Worm (Caenorhabditis elegans) whole organism, L1 larva: ENCODE results near the gene srw-68.

Experiments used
- C34B4.2 ChIP-seq: sonication (generic microtip); optimal IDR thresholded peaks from 2 replicates; lab custom pipeline; 2017; ENCODE audit warnings: mild to moderate bottlenecking, missing genetic modification characterization, missing compliant biosample characterization
- alr-1 ChIP-seq: fragments of 200-800 bp; sonication (Bioruptor generic); optimal IDR thresholded peaks from 2 replicates; lab custom pipeline; 2018; ENCODE audit warnings: borderline replicate concordance, mild to moderate bottlenecking, missing genetic modification characterization, missing compliant biosample characterization
- aly-2 ChIP-seq: fragments of 150-350 bp; optimal IDR thresholded peaks from 2 replicates; lab custom pipeline; 2014; ENCODE audit warnings: missing biosample characterization, missing genetic modification characterization
- ama-1 ChIP-seq: fragments of 150-350 bp; optimal IDR thresholded peaks from 2 replicates; lab custom pipeline; 2014
- ceh-63 ChIP-seq: fragments of 200-800 bp; sonication (Bioruptor generic); optimal IDR thresholded peaks from 2 replicates; lab custom pipeline; 2018; ENCODE audit warnings: mild to moderate bottlenecking, missing genetic modification characterization, missing compliant biosample characterization
- ceh-82 ChIP-seq, 3 experiments: fragments of 150-350 bp in 1 of 3; sonication (generic microtip) in 2 of 3; optimal IDR thresholded peaks; 2 replicates each; lab custom pipeline; 2014 to 2017; ENCODE audit warnings: missing biosample characterization in 3 of 3, missing genetic modification characterization in 3 of 3
- ceh-88 ChIP-seq: fragments of 200-800 bp; sonication (Bioruptor generic); IDR thresholded peaks from 2 replicates; pipeline ENCODE4 v1.3.6; 2022; ENCODE audit warnings: missing genetic modification characterization, missing compliant biosample characterization
- ces-1 ChIP-seq: fragments of 150-350 bp; optimal IDR thresholded peaks from 2 replicates; lab custom pipeline; 2014; ENCODE audit warnings: missing biosample characterization, missing genetic modification reagents, missing genetic modification characterization
- efl-3 ChIP-seq: fragments of 200-800 bp; sonication (Bioruptor generic); optimal IDR thresholded peaks from 2 replicates; lab custom pipeline; 2018; ENCODE audit warnings: mild to moderate bottlenecking, missing genetic modification characterization, missing compliant biosample characterization
- egl-27 ChIP-seq, 2 experiments: fragments of 150-350 bp in 1 of 2; sonication (generic microtip); optimal IDR thresholded peaks; 3 replicates each; lab custom pipeline; 2017 to 2018; ENCODE audit warnings: missing biosample characterization in 2 of 2, missing genetic modification characterization in 2 of 2, missing genetic modification reagents in 2 of 2
- ets-5 ChIP-seq: fragments of 200-800 bp; sonication (Bioruptor generic); IDR thresholded peaks from 2 replicates; pipeline ENCODE4 v1.3.6; 2022; ENCODE audit warnings: missing genetic modification characterization, missing compliant biosample characterization
- fkh-10 ChIP-seq: sonication (generic microtip); optimal IDR thresholded peaks from 2 replicates; lab custom pipeline; 2017; ENCODE audit warnings: missing biosample characterization, missing genetic modification reagents, missing genetic modification characterization
- grh-1 ChIP-seq: fragments of 200-800 bp; sonication (Bioruptor generic); IDR thresholded peaks from 2 replicates; pipeline ENCODE4 v1.3.6; 2022; ENCODE audit warnings: missing genetic modification reagents, missing genetic modification characterization, missing compliant biosample characterization
- hlh-17 ChIP-seq: fragments of 200-800 bp; sonication (Bioruptor generic); optimal IDR thresholded peaks from 2 replicates; lab custom pipeline; 2018; ENCODE audit warnings: missing genetic modification characterization, mild to moderate bottlenecking, missing compliant biosample characterization, moderate library complexity, borderline replicate concordance
- hlh-4 ChIP-seq: sonication (generic microtip); optimal IDR thresholded peaks from 2 replicates; lab custom pipeline; 2016; ENCODE audit warnings: mild to moderate bottlenecking, missing genetic modification characterization, missing compliant biosample characterization
- hpl-2 ChIP-seq: fragments of 150-350 bp; optimal IDR thresholded peaks from 2 replicates; lab custom pipeline; 2014; ENCODE audit warnings: missing biosample characterization, missing genetic modification reagents, missing genetic modification characterization
- jun-1 ChIP-seq: fragments of 150-350 bp; optimal IDR thresholded peaks from 2 replicates; lab custom pipeline; 2014; ENCODE audit warnings: missing biosample characterization, missing genetic modification reagents, missing genetic modification characterization
- lin-13 ChIP-seq: fragments of 150-350 bp; optimal IDR thresholded peaks from 2 replicates; lab custom pipeline; 2014; ENCODE audit warnings: missing biosample characterization, missing genetic modification reagents, missing genetic modification characterization
- lin-15B ChIP-seq: fragments of 150-350 bp; sonication (generic microtip); optimal IDR thresholded peaks from 3 replicates; lab custom pipeline; 2014; ENCODE audit warnings: missing biosample characterization, missing genetic modification characterization
- lin-35 ChIP-seq, 2 experiments: fragments of 150-350 bp; optimal IDR thresholded peaks; 2 replicates each; lab custom pipeline; 2014; ENCODE audit warnings: missing biosample characterization in 2 of 2, missing genetic modification characterization in 2 of 2, missing genetic modification reagents in 2 of 2
- lin-39 ChIP-seq: fragments of 150-350 bp; optimal IDR thresholded peaks from 2 replicates; lab custom pipeline; 2014; ENCODE audit warnings: missing biosample characterization, missing genetic modification reagents, missing genetic modification characterization
- lir-3 ChIP-seq: sonication (generic microtip); optimal IDR thresholded peaks from 2 replicates; lab custom pipeline; 2016; ENCODE audit warnings: mild to moderate bottlenecking, missing genetic modification characterization, moderate library complexity, missing compliant biosample characterization; ENCODE audit not compliant: poor library complexity
- lsy-2 ChIP-seq, 2 experiments: fragments of 150-350 bp; optimal IDR thresholded peaks; 2 replicates each; lab custom pipeline; 2014; ENCODE audit warnings: missing biosample characterization in 2 of 2, missing genetic modification characterization in 2 of 2
- mab-9 ChIP-seq: fragments of 200-800 bp; sonication (Bioruptor generic); IDR thresholded peaks from 2 replicates; pipeline ENCODE4 v1.3.6; 2022; ENCODE audit warnings: missing genetic modification reagents, missing genetic modification characterization, missing compliant biosample characterization
- mdl-1 ChIP-seq, 2 experiments: fragments of 150-350 bp; optimal IDR thresholded peaks; 2 replicates each; lab custom pipeline; 2014 to 2017; ENCODE audit warnings: missing biosample characterization in 2 of 2, missing genetic modification characterization in 2 of 2, inconsistent platforms in 1 of 2
- nhr-11 ChIP-seq: fragments of 150-350 bp; optimal IDR thresholded peaks from 2 replicates; lab custom pipeline; 2014; ENCODE audit warnings: missing biosample characterization, missing genetic modification characterization
- nhr-12 ChIP-seq: sonication (generic microtip); optimal IDR thresholded peaks from 2 replicates; lab custom pipeline; 2017; ENCODE audit warnings: missing biosample characterization, missing genetic modification characterization
- nhr-237 ChIP-seq: fragments of 150-350 bp; optimal IDR thresholded peaks from 2 replicates; lab custom pipeline; 2014; ENCODE audit warnings: missing biosample characterization, missing genetic modification characterization
- nhr-28 ChIP-seq: fragments of 150-350 bp; optimal IDR thresholded peaks from 2 replicates; lab custom pipeline; 2014; ENCODE audit warnings: missing biosample characterization, missing genetic modification characterization
- nhr-47 ChIP-seq: sonication (generic microtip); optimal IDR thresholded peaks from 2 replicates; lab custom pipeline; 2016; ENCODE audit warnings: mild to moderate bottlenecking, missing genetic modification characterization, moderate library complexity, missing compliant biosample characterization
- nhr-76 ChIP-seq: sonication (generic microtip); optimal IDR thresholded peaks from 2 replicates; lab custom pipeline; 2017; ENCODE audit warnings: missing biosample characterization, missing genetic modification characterization
- nhr-77 ChIP-seq: fragments of 150-350 bp; optimal IDR thresholded peaks from 2 replicates; lab custom pipeline; 2014; ENCODE audit warnings: missing biosample characterization, missing genetic modification characterization
- nhr-85 ChIP-seq: sonication (generic microtip); peaks from one replicate; lab custom pipeline; 2016; ENCODE audit warnings: missing genetic modification characterization, inconsistent platforms, missing compliant biosample characterization
- nhr-90 ChIP-seq: sonication (generic microtip); optimal IDR thresholded peaks from 2 replicates; lab custom pipeline; 2016; ENCODE audit warnings: mild to moderate bottlenecking, missing genetic modification characterization, missing compliant biosample characterization; ENCODE audit not compliant: poor library complexity
- pag-3 ChIP-seq: sonication (generic microtip); optimal IDR thresholded peaks from 2 replicates; lab custom pipeline; 2017; ENCODE audit warnings: missing genetic modification characterization, mild to moderate bottlenecking, missing compliant biosample characterization, antibody characterized with exemption, borderline replicate concordance; ENCODE audit not compliant: insufficient read depth
- pax-3 ChIP-seq: fragments of 200-800 bp; sonication (Bioruptor generic); optimal IDR thresholded peaks from 2 replicates; lab custom pipeline; 2018; ENCODE audit warnings: mild to moderate bottlenecking, missing genetic modification characterization, moderate library complexity, missing compliant biosample characterization
- pqm-1 ChIP-seq: sonication (generic microtip); optimal IDR thresholded peaks from 3 replicates; lab custom pipeline; 2017; ENCODE audit warnings: missing biosample characterization, missing genetic modification characterization
- rnt-1 ChIP-seq: sonication (generic microtip); optimal IDR thresholded peaks from 2 replicates; lab custom pipeline; 2016; ENCODE audit warnings: mild to moderate bottlenecking, missing genetic modification characterization, moderate library complexity, missing compliant biosample characterization
- skn-1 ChIP-seq: fragments of 150-350 bp; optimal IDR thresholded peaks from 2 replicates; lab custom pipeline; 2014; ENCODE audit warnings: missing biosample characterization, missing genetic modification characterization
- snu-23 ChIP-seq: sonication (generic microtip); optimal IDR thresholded peaks from 2 replicates; lab custom pipeline; 2016; ENCODE audit warnings: missing genetic modification characterization, missing compliant biosample characterization
- sptf-1 ChIP-seq: fragments of 150-350 bp; optimal IDR thresholded peaks from 2 replicates; lab custom pipeline; 2014; ENCODE audit warnings: missing biosample characterization, missing genetic modification characterization
- sup-37 ChIP-seq: fragments of 200-800 bp; sonication (Bioruptor generic); optimal IDR thresholded peaks from 2 replicates; lab custom pipeline; 2018; ENCODE audit warnings: mild to moderate bottlenecking, missing genetic modification characterization, missing compliant biosample characterization
- swsn-7 ChIP-seq: sonication (generic microtip); optimal IDR thresholded peaks from 2 replicates; lab custom pipeline; 2016; ENCODE audit warnings: missing genetic modification characterization, missing compliant biosample characterization
- tbx-2 ChIP-seq: sonication (generic microtip); optimal IDR thresholded peaks from 2 replicates; lab custom pipeline; 2016; ENCODE audit warnings: missing genetic modification characterization, missing compliant biosample characterization
- tlp-1 ChIP-seq: fragments of 150-350 bp; optimal IDR thresholded peaks from 2 replicates; lab custom pipeline; 2014; ENCODE audit warnings: missing biosample characterization, missing genetic modification characterization
- unc-130 ChIP-seq: fragments of 150-350 bp; optimal IDR thresholded peaks from 2 replicates; lab custom pipeline; 2017; ENCODE audit warnings: missing biosample characterization, missing genetic modification characterization, inconsistent platforms
- unc-30 ChIP-seq: sonication (generic microtip); optimal IDR thresholded peaks from 2 replicates; lab custom pipeline; 2017; ENCODE audit warnings: missing biosample characterization, missing genetic modification characterization
- unc-62 ChIP-seq: fragments of 150-350 bp; optimal IDR thresholded peaks from 2 replicates; lab custom pipeline; 2014; ENCODE audit warnings: missing biosample characterization, missing genetic modification reagents, missing genetic modification characterization
- unc-86 ChIP-seq: sonication (generic microtip); optimal IDR thresholded peaks from 2 replicates; lab custom pipeline; 2016; ENCODE audit warnings: missing genetic modification characterization, missing compliant biosample characterization
- unc-98 ChIP-seq: fragments of 200-800 bp; sonication (Bioruptor generic); IDR thresholded peaks from 2 replicates; pipeline ENCODE4 v1.3.6; 2022; ENCODE audit warnings: missing genetic modification characterization, missing compliant biosample characterization
- vab-15 ChIP-seq: sonication (generic microtip); optimal IDR thresholded peaks from 2 replicates; lab custom pipeline; 2017; ENCODE audit warnings: missing genotype, mild to moderate bottlenecking, missing genetic modification characterization, missing compliant biosample characterization
- xbp-1 ChIP-seq: sonication (generic microtip); optimal IDR thresholded peaks from 2 replicates; lab custom pipeline; 2016; ENCODE audit warnings: missing genetic modification characterization, missing compliant biosample characterization
- zag-1 ChIP-seq: fragments of 150-350 bp; optimal IDR thresholded peaks from 2 replicates; lab custom pipeline; 2014; ENCODE audit warnings: missing biosample characterization, missing genetic modification characterization
- zip-4 ChIP-seq: fragments of 200-800 bp; sonication (Bioruptor generic); optimal IDR thresholded peaks from 2 replicates; lab custom pipeline; 2018; ENCODE audit warnings: mild to moderate bottlenecking, missing genetic modification characterization, moderate library complexity, missing compliant biosample characterization

The srw-68 gene

DNA sequence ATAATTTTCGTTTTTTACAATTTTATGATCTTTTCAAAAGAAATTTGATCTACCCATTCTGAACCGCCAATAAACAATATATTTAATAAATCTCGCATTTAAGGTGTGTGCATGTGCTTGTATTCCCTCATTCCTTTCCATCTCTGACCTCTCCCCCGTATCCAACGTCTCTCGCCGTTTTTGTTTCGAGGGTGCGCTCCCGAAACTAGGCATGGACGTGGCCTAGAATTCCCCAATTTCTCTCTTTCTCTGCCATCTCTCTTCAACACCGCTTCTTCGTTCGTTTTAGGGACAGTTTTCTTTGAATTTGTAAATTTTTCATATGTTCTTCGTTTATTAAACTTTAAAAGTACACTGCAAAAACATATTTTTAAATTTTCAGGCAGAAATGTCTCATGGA lies 39.0 kb upstream of the srw-68 start, which contains the start of gene F25E5.1 (continued):
- TF ChIP-seq ceh-82 (tag; optimal IDR thresholded peaks at IDR 0.05; lab: Kevin White, UChicago): peak; percentile 42 to 73 (median 65)
- TF ChIP-seq rnt-1 (tag; lab: Kevin White, UChicago): peak; percentile 93
- TF ChIP-seq efl-3 (GFP tag; lab: Kevin White, UChicago): no peak
- TF ChIP-seq unc-98 (GFP tag; lab: Robert Waterston, UW): peak; percentile 61
- no peak for TF ChIP-seq nhr-237 (tag; lab: Kevin White, UChicago)
- no peak for TF ChIP-seq ama-1 (lab: Kevin White, UChicago)
- no peak for TF ChIP-seq hlh-4
- TF ChIP-seq ceh-63 (GFP tag; lab: Kevin White, UChicago): no peak
- TF ChIP-seq lin-15B (tag; lab: Kevin White, UChicago): peak; percentile 31
- TF ChIP-seq nhr-90 (tag; lab: Kevin White, UChicago): peak; percentile 61
- TF ChIP-seq unc-86 (tag; lab: Kevin White, UChicago): peak; percentile 47
- no peak for TF ChIP-seq unc-130 (tag; lab: Kevin White, UChicago)
- no peak for TF ChIP-seq sptf-1 (tag; lab: Kevin White, UChicago)
- TF ChIP-seq pax-3 (tag; lab: Kevin White, UChicago): no peak
- TF ChIP-seq pqm-1: no peak
- TF ChIP-seq ets-5 (GFP tag; lab: Robert Waterston, UW): no peak
- peak; percentile 87 for TF ChIP-seq nhr-85
- TF ChIP-seq tbx-2 (tag; lab: Kevin White, UChicago): peak; percentile 75
- TF ChIP-seq zag-1 (tag; lab: Kevin White, UChicago): no peak
- TF ChIP-seq ceh-88 (GFP tag; lab: Robert Waterston, UW): no peak
- no peak for TF ChIP-seq vab-15 (tag; lab: Kevin White, UChicago)
- TF ChIP-seq mab-9 (GFP tag; lab: Robert Waterston, UW): 0 out of 2 replicates have a peak, but pooled peaks have one; percentile 29
- TF ChIP-seq lsy-2 (tag; optimal IDR thresholded peaks at IDR 0.05; lab: Kevin White, UChicago): peak; percentile 55 to 75
- TF ChIP-seq sup-37 (GFP tag; lab: Kevin White, UChicago): no peak
- no peak for TF ChIP-seq ces-1
- TF ChIP-seq unc-30 (tag; lab: Kevin White, UChicago): no peak
- TF ChIP-seq C34B4.2 (tag; lab: Kevin White, UChicago): no peak
- TF ChIP-seq jun-1: peak; percentile 2
- TF ChIP-seq hlh-17 (GFP tag; lab: Kevin White, UChicago): no peak
- peak; percentile 34 for TF ChIP-seq nhr-77 (tag; lab: Kevin White, UChicago)
- TF ChIP-seq skn-1 (tag; lab: Kevin White, UChicago): peak; percentile 49
- TF ChIP-seq grh-1 (GFP tag; lab: Robert Waterston, UW): no peak
- no peak for TF ChIP-seq nhr-12 (tag; lab: Kevin White, UChicago)
- TF ChIP-seq unc-62 (GFP tag; lab: Kevin White, UChicago): no peak
- TF ChIP-seq lin-35 (GFP tag; optimal IDR thresholded peaks at IDR 0.05; lab: Kevin White, UChicago): peak; percentile 70 to 73
- TF ChIP-seq zip-4 (GFP tag; lab: Kevin White, UChicago): no peak
- TF ChIP-seq nhr-47 (tag; lab: Kevin White, UChicago): peak; percentile 72
- peak in 1 of 2 experiments; percentile 58 for TF ChIP-seq mdl-1 (tag; optimal IDR thresholded peaks at IDR 0.05; lab: Kevin White, UChicago)
- TF ChIP-seq xbp-1 (tag; lab: Kevin White, UChicago): peak; percentile 59
- TF ChIP-seq aly-2: no peak
- TF ChIP-seq fkh-10 (GFP tag; lab: Kevin White, UChicago): no peak
- no peak for TF ChIP-seq pag-3
- TF ChIP-seq swsn-7 (tag; lab: Kevin White, UChicago): peak; percentile 61
- peak; percentile 86 for TF ChIP-seq lir-3 (tag; lab: Kevin White, UChicago)
- TF ChIP-seq alr-1 (tag; lab: Kevin White, UChicago): no peak
- peak; percentile 76 for TF ChIP-seq snu-23 (GFP tag; lab: Kevin White, UChicago)
- no peak for TF ChIP-seq nhr-11 (tag; lab: Kevin White, UChicago)
- TF ChIP-seq egl-27 (tag; optimal IDR thresholded peaks at IDR 0.05; lab: Kevin White, UChicago): no peak
- no peak for TF ChIP-seq lin-39 (tag; lab: Kevin White, UChicago)
- no peak for TF ChIP-seq nhr-76 (tag; lab: Kevin White, UChicago)
- TF ChIP-seq hpl-2: no peak
- no peak for TF ChIP-seq nhr-28 (tag; lab: Kevin White, UChicago)
- peak; percentile 46 for TF ChIP-seq lin-13 (GFP tag; lab: Kevin White, UChicago)
- no peak for TF ChIP-seq tlp-1 (tag; lab: Kevin White, UChicago)
